Worm (Caenorhabditis elegans): Measurements from ENCODE around the gene ugt-51.

- TF ChIP-seq tab-1 (GFP tag; IDR thresholded peaks at IDR 0.05) (no peak), ztf-29 (GFP tag; IDR thresholded peaks at IDR 0.05) (no peak), flt-1 (GFP tag; IDR thresholded peaks at IDR 0.05) (no peak), cog-1 (tag; optimal IDR thresholded peaks at IDR 0.05) (no peak), med-1 (GFP tag; optimal IDR thresholded peaks at IDR 0.05; ENCODE audit: insufficient read depth) (no peak), ztf-23 (GFP tag; IDR thresholded peaks at IDR 0.05) (no peak), T22C8.4 (GFP tag; IDR thresholded peaks at IDR 0.05) (no peak), ref-1 (GFP tag; conservative IDR thresholded peaks at IDR 0.05) (no peak)
These were observed 4.3 kb downstream of the ugt-51 start, which contains the start of gene srt-65 for ce11 chrV:5172833-5173232.
